Fruit fly (Drosophila melanogaster) whole organism, embryonic: ENCODE results near the gene nkt.
A peak's percentile ranks its signal among the peaks of the same experiment; 100 is the strongest.

Experiments used
- ATbp ChIP-seq: fragments of 200-800 bp; sonication (Bioruptor generic); optimal IDR thresholded peaks from 2 replicates; lab custom pipeline; 2017; ENCODE audit warnings: missing biosample characterization, mild to moderate bottlenecking, missing genetic modification characterization, missing genetic modification reagents
- Aef1 ChIP-seq: fragments of 200-800 bp; sonication (Bioruptor generic); IDR thresholded peaks from 3 replicates; pipeline ENCODE4 v1.3.6; 2022; ENCODE audit warnings: missing biosample characterization, missing genetic modification characterization
- Bteb2 ChIP-seq: fragments of 200-800 bp; sonication (Bioruptor generic); optimal IDR thresholded peaks from 2 replicates; lab custom pipeline; 2016; ENCODE audit warnings: missing biosample characterization, missing genetic modification characterization
- CG10267 ChIP-seq: fragments of 200-800 bp; sonication (Bioruptor generic); optimal IDR thresholded peaks from 2 replicates; lab custom pipeline; 2018; ENCODE audit warnings: missing biosample characterization, mild to moderate bottlenecking, missing genetic modification characterization, moderate library complexity
- CG10565 ChIP-seq: fragments of 200-800 bp; sonication (Bioruptor generic); optimal IDR thresholded peaks from 3 replicates; lab custom pipeline; 2016; ENCODE audit warnings: missing biosample characterization, mild to moderate bottlenecking, missing genetic modification characterization
- CG10959 ChIP-seq: fragments of 200-800 bp; sonication (Bioruptor generic); IDR thresholded peaks from 2 replicates; pipeline ENCODE4 v1.3.6; 2022; ENCODE audit warnings: missing biosample characterization, missing genetic modification characterization
- CG11247 ChIP-seq: fragments of 200-800 bp; sonication (Bioruptor generic); IDR thresholded peaks from 2 replicates; pipeline ENCODE4 v1.3.6; 2022; ENCODE audit warnings: missing biosample characterization, missing genetic modification characterization
- CG12219 ChIP-seq: fragments of 200-800 bp; sonication (Bioruptor generic); optimal IDR thresholded peaks from 3 replicates; lab custom pipeline; 2018; ENCODE audit warnings: missing biosample characterization, mild to moderate bottlenecking, missing genetic modification characterization
- CG12942 ChIP-seq: fragments of 200-800 bp; sonication (Bioruptor generic); optimal IDR thresholded peaks from 3 replicates; lab custom pipeline; 2016; ENCODE audit warnings: missing biosample characterization, missing genetic modification characterization
- CG14014 ChIP-seq: fragments of 200-800 bp; sonication (Bioruptor generic); IDR thresholded peaks from 2 replicates; pipeline ENCODE4 v1.3.6; 2022; ENCODE audit warnings: missing biosample characterization, missing genetic modification characterization
- CG1603 ChIP-seq: fragments of 200-800 bp; sonication (Bioruptor generic); optimal IDR thresholded peaks from 2 replicates; lab custom pipeline; 2019; ENCODE audit warnings: missing biosample characterization, mild to moderate bottlenecking, missing genetic modification characterization, moderate library complexity
- CG2199 ChIP-seq: fragments of 200-800 bp; sonication (Bioruptor generic); IDR thresholded peaks from 3 replicates; pipeline ENCODE4 v1.3.6; 2022; ENCODE audit warnings: missing biosample characterization, missing genetic modification characterization
- CG4328 ChIP-seq: fragments of 200-800 bp; sonication (Bioruptor generic); optimal IDR thresholded peaks from 3 replicates; lab custom pipeline; 2017; ENCODE audit warnings: missing biosample characterization, missing genetic modification reagents, missing genetic modification characterization
- CG4360 ChIP-seq: fragments of 200-800 bp; sonication (Bioruptor generic); IDR thresholded peaks from 2 replicates; pipeline ENCODE4 v1.3.6; 2022; ENCODE audit warnings: missing biosample characterization, missing genetic modification characterization
- CG6689 ChIP-seq: fragments of 200-800 bp; sonication (Bioruptor generic); IDR thresholded peaks from 2 replicates; pipeline ENCODE4 v1.3.6; 2022; ENCODE audit warnings: missing biosample characterization, missing genetic modification characterization
- CG6791 ChIP-seq: fragments of 200-800 bp; sonication (Bioruptor generic); IDR thresholded peaks from 3 replicates; pipeline ENCODE4 v1.3.6; 2022; ENCODE audit warnings: missing biosample characterization, missing genetic modification characterization; ENCODE audit not compliant: partially characterized antibody
- CG7556 ChIP-seq: fragments of 200-800 bp; sonication (Bioruptor generic); optimal IDR thresholded peaks from 2 replicates; lab custom pipeline; 2017; ENCODE audit warnings: missing biosample characterization, mild to moderate bottlenecking, missing genetic modification characterization
- CG8089 ChIP-seq: fragments of 200-800 bp; sonication (Bioruptor generic); optimal IDR thresholded peaks from 3 replicates; lab custom pipeline; 2016; ENCODE audit warnings: missing biosample characterization, missing genetic modification characterization
- CoRest ChIP-seq: fragments of 200-800 bp; sonication (Bioruptor generic); optimal IDR thresholded peaks from 3 replicates; lab custom pipeline; 2018; ENCODE audit warnings: missing biosample characterization, mild to moderate bottlenecking, missing genetic modification characterization, moderate library complexity
- Ets65A ChIP-seq: fragments of 200-800 bp; sonication (Bioruptor generic); peaks from one replicate; lab custom pipeline; 2016; ENCODE audit warnings: missing biosample characterization, missing genetic modification characterization
- Fer2 ChIP-seq: fragments of 200-800 bp; sonication (Bioruptor generic); optimal IDR thresholded peaks from 2 replicates; lab custom pipeline; 2018; ENCODE audit warnings: missing biosample characterization, mild to moderate bottlenecking, missing genetic modification characterization, moderate library complexity
- Gug ChIP-seq: fragments of 200-800 bp; sonication (Bioruptor generic); IDR thresholded peaks from 4 replicates; pipeline ENCODE4 v1.3.6; 2022; ENCODE audit warnings: missing biosample characterization, missing genetic modification characterization
- Hr39 ChIP-seq: fragments of >200 bp; optimal IDR thresholded peaks from 2 replicates; lab custom pipeline; 2017
- Lim3 ChIP-seq: fragments of 200-800 bp; sonication (Bioruptor generic); IDR thresholded peaks from 2 replicates; pipeline ENCODE4 v1.3.6; 2022; ENCODE audit warnings: missing biosample characterization, missing genetic modification characterization
- Meics ChIP-seq: fragments of 200-800 bp; sonication (Bioruptor generic); optimal IDR thresholded peaks from 2 replicates; lab custom pipeline; 2017; ENCODE audit warnings: missing biosample characterization, mild to moderate bottlenecking, missing genetic modification characterization
- Neu2 ChIP-seq: fragments of 200-800 bp; sonication (Bioruptor generic); optimal IDR thresholded peaks from 3 replicates; lab custom pipeline; 2016; ENCODE audit warnings: missing biosample characterization, missing genetic modification characterization, borderline replicate concordance
- Ptx1 ChIP-seq: fragments of 200-800 bp; sonication (Bioruptor generic); IDR thresholded peaks from 2 replicates; pipeline ENCODE4 v1.3.6; 2022; ENCODE audit warnings: missing biosample characterization, missing genetic modification characterization
- Sox102F ChIP-seq: fragments of 200-800 bp; sonication (Bioruptor generic); optimal IDR thresholded peaks from 2 replicates; lab custom pipeline; 2018; ENCODE audit warnings: missing biosample characterization, mild to moderate bottlenecking, missing genetic modification characterization, moderate library complexity
- Xbp1 ChIP-seq: fragments of 200-800 bp; sonication (Bioruptor generic); optimal IDR thresholded peaks from 3 replicates; lab custom pipeline; 2016; ENCODE audit warnings: missing biosample characterization, mild to moderate bottlenecking, missing genetic modification characterization
- bowl ChIP-seq: fragments of 200-800 bp; sonication (Bioruptor generic); IDR thresholded peaks from 2 replicates; pipeline ENCODE4 v1.3.6; 2022; ENCODE audit warnings: missing biosample characterization, missing genetic modification characterization
- chif ChIP-seq, 2 experiments: fragments of 200-800 bp; sonication (Bioruptor generic); optimal IDR thresholded peaks; 3 replicates each; lab custom pipeline; 2016; ENCODE audit warnings: missing biosample characterization in 2 of 2, missing genetic modification characterization in 2 of 2
- crp ChIP-seq, 2 experiments: fragments of 200-800 bp; sonication (Bioruptor generic); optimal IDR thresholded peaks; 2 replicates in 1 of 2; 3 replicates in 1 of 2; lab custom pipeline; 2017; ENCODE audit warnings: missing biosample characterization in 2 of 2, missing genetic modification characterization in 2 of 2, mild to moderate bottlenecking in 1 of 2, moderate library complexity in 1 of 2
- dan ChIP-seq: fragments of 200-800 bp; sonication (Bioruptor generic); IDR thresholded peaks from 2 replicates; pipeline ENCODE4 v1.3.6; 2022; ENCODE audit warnings: missing biosample characterization, missing genetic modification characterization
- dati ChIP-seq: fragments of 200-800 bp; sonication (Bioruptor generic); IDR thresholded peaks from 2 replicates; pipeline ENCODE4 v1.3.6; 2022; ENCODE audit warnings: missing biosample characterization, missing genetic modification characterization
- dmrt11E ChIP-seq: fragments of 200-800 bp; sonication (Bioruptor generic); optimal IDR thresholded peaks from 3 replicates; lab custom pipeline; 2018; ENCODE audit warnings: missing biosample characterization, mild to moderate bottlenecking, missing genetic modification characterization, moderate library complexity
- fu2 ChIP-seq: fragments of 200-800 bp; sonication (Bioruptor generic); optimal IDR thresholded peaks from 2 replicates; lab custom pipeline; 2016; ENCODE audit warnings: missing biosample characterization, missing genetic modification characterization
- gsb ChIP-seq: fragments of 200-800 bp; sonication (Bioruptor generic); IDR thresholded peaks from 2 replicates; pipeline ENCODE4 v1.3.6; 2022; ENCODE audit warnings: missing biosample characterization, missing genetic modification characterization
- hbn ChIP-seq: fragments of 200-800 bp; sonication (Bioruptor generic); IDR thresholded peaks from 2 replicates; pipeline ENCODE4 v1.3.6; 2022; ENCODE audit warnings: missing biosample characterization, missing genetic modification characterization; ENCODE audit not compliant: partially characterized antibody
- her ChIP-seq: fragments of 200-800 bp; sonication (Bioruptor generic); optimal IDR thresholded peaks from 2 replicates; lab custom pipeline; 2016; ENCODE audit warnings: missing biosample characterization, missing genetic modification characterization
- mld ChIP-seq: fragments of 200-800 bp; sonication (Bioruptor generic); IDR thresholded peaks from 3 replicates; pipeline ENCODE4 v1.3.6; 2022; ENCODE audit warnings: missing biosample characterization, missing genetic modification characterization; ENCODE audit not compliant: partially characterized antibody
- nau ChIP-seq: fragments of 200-800 bp; sonication (Bioruptor generic); optimal IDR thresholded peaks from 3 replicates; lab custom pipeline; 2017; ENCODE audit warnings: missing biosample characterization, mild to moderate bottlenecking, missing genetic modification characterization, missing genetic modification reagents
- onecut ChIP-seq: fragments of 200-800 bp; sonication (Bioruptor generic); IDR thresholded peaks from 2 replicates; pipeline ENCODE4 v1.3.6; 2022; ENCODE audit warnings: missing biosample characterization, missing genetic modification characterization
- p53 ChIP-seq: fragments of 200-800 bp; sonication (Bioruptor generic); optimal IDR thresholded peaks from 2 replicates; lab custom pipeline; 2016; ENCODE audit warnings: missing biosample characterization, missing genetic modification characterization
- phol ChIP-seq: fragments of 200-800 bp; sonication (Bioruptor generic); optimal IDR thresholded peaks from 3 replicates; lab custom pipeline; 2018; ENCODE audit warnings: missing biosample characterization, mild to moderate bottlenecking, missing genetic modification characterization, moderate library complexity
- repo ChIP-seq: fragments of 200-800 bp; sonication (Bioruptor generic); optimal IDR thresholded peaks from 2 replicates; lab custom pipeline; 2016; ENCODE audit warnings: missing biosample characterization, missing genetic modification characterization
- sd ChIP-seq: fragments of 200-800 bp; sonication (Bioruptor generic); optimal IDR thresholded peaks from 3 replicates; lab custom pipeline; 2018; ENCODE audit warnings: missing biosample characterization, mild to moderate bottlenecking, missing genetic modification characterization, moderate library complexity
- slp2 ChIP-seq: fragments of 200-800 bp; sonication (Bioruptor generic); optimal IDR thresholded peaks from 2 replicates; lab custom pipeline; 2016; ENCODE audit warnings: missing biosample characterization, missing genetic modification characterization
- sug ChIP-seq: fragments of 200-800 bp; optimal IDR thresholded peaks from 2 replicates; lab custom pipeline; 2019; ENCODE audit warnings: missing biosample characterization, mild to moderate bottlenecking, missing genetic modification characterization, moderate library complexity
- vnd ChIP-seq: fragments of 200-800 bp; sonication (Bioruptor generic); IDR thresholded peaks from 3 replicates; pipeline ENCODE4 v1.3.6; 2022; ENCODE audit warnings: missing biosample characterization, missing genetic modification characterization; ENCODE audit not compliant: partially characterized antibody
- vvl ChIP-seq: fragments of 200-800 bp; sonication (Bioruptor generic); IDR thresholded peaks from 2 replicates; pipeline ENCODE4 v1.3.6; 2022; ENCODE audit warnings: missing biosample characterization, missing genetic modification characterization
- wor ChIP-seq: fragments of 200-800 bp; sonication (Bioruptor generic); IDR thresholded peaks from 2 replicates; pipeline ENCODE4 v1.3.6; 2022; ENCODE audit warnings: missing biosample characterization, missing genetic modification characterization
- zfh2 ChIP-seq: fragments of 200-800 bp; sonication (Bioruptor generic); optimal IDR thresholded peaks from 2 replicates; lab custom pipeline; 2016; ENCODE audit warnings: missing biosample characterization, missing genetic modification characterization

Gene nkt

DNA sequence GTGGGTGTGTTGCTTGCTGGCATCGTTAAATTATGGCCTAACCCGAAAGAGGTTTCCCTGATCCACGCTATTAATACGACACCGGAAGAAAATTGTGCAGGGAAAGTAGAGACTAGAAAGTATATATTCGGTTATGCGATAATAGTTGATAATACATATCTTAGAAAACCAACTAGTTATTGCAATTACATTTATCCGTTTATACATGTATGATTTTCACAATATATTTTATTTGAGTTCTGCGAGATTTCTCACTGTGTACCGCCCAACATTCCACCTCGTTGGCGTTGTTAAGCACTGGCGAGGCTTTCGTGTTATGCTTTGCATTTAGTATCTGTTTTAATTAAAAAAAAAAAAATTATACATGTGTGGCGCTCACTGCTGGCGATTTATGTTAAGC, 45.8 kb upstream of the nkt start (continued):
- TF ChIP-seq zfh2 (GFP tag; lab: Kevin White, UChicago) (no peak), vnd (GFP tag; lab: Robert Waterston, UW) (no peak), CG7556 (GFP tag; lab: Kevin White, UChicago) (no peak), CG6791 (GFP tag; lab: Robert Waterston, UW) (no peak), Xbp1 (GFP tag; lab: Kevin White, UChicago) (peak; percentile 24), sd (no peak), Ets65A (peak; percentile 14), hbn (GFP tag; lab: Robert Waterston, UW) (no peak), CG14014 (peak; percentile 14; the same call in 1 of the 2 replicates), CG10267 (tag; lab: Kevin White, UChicago) (no peak), CG10565 (GFP tag; lab: Kevin White, UChicago) (no peak), CG12942 (GFP tag; lab: Kevin White, UChicago) (no peak), CoRest (tag; lab: Kevin White, UChicago) (peak; percentile 7), onecut (GFP tag; lab: Robert Waterston, UW) (no peak), vvl (peak; percentile 45; the same call in 1 of the 2 replicates), fu2 (GFP tag; lab: Kevin White, UChicago) (no peak), mld (no peak), Meics (GFP tag; lab: Kevin White, UChicago) (no peak), her (GFP tag; lab: Kevin White, UChicago) (no peak), nau (GFP tag; lab: Kevin White, UChicago) (no peak), Bteb2 (no peak), CG11247 (no peak), CG8089 (GFP tag; lab: Kevin White, UChicago) (no peak), CG1603 (tag; lab: Kevin White, UChicago) (no peak), Hr39 (lab: Kevin White, UChicago) (no peak), gsb (GFP tag; lab: Robert Waterston, UW) (no peak), Ptx1 (GFP tag; lab: Robert Waterston, UW) (0 out of 2 replicates have a peak, but pooled peaks have one; percentile 13), Aef1 (no peak), CG10959 (no peak), dmrt11E (tag; lab: Kevin White, UChicago) (no peak), Lim3 (GFP tag; lab: Robert Waterston, UW) (no peak), Gug (no peak), ATbp (GFP tag; lab: Kevin White, UChicago) (no peak), sug (tag; lab: Kevin White, UChicago) (no peak), CG4328 (GFP tag; lab: Kevin White, UChicago) (no peak), Fer2 (no peak), phol (no peak), CG6689 (peak; percentile 35; the same call in 1 of the 2 replicates), bowl (GFP tag; lab: Robert Waterston, UW) (no peak), Neu2 (GFP tag; lab: Kevin White, UChicago) (no peak), chif (GFP tag; optimal IDR thresholded peaks at IDR 0.05; lab: Kevin White, UChicago) (peak in 1 of 2 experiments; percentile 36), repo (GFP tag; lab: Kevin White, UChicago) (no peak), CG12219 (GFP tag; lab: Kevin White, UChicago) (no peak), dati (no peak), p53 (GFP tag; lab: Kevin White, UChicago) (no peak), wor (no peak), CG2199 (GFP tag; lab: Robert Waterston, UW) (no peak), dan (GFP tag; lab: Robert Waterston, UW) (no peak), Sox102F (GFP tag; lab: Kevin White, UChicago) (peak; percentile 44), CG4360 (no peak), slp2 (GFP tag; lab: Kevin White, UChicago) (no peak), crp (GFP tag; optimal IDR thresholded peaks at IDR 0.05; lab: Kevin White, UChicago) (no peak)
